Fruit fly (Drosophila melanogaster): ENCODE data around the gene kek2.

Gene kek2

dm6 chr2L:11591578-11591977 is 9.8 kb downstream of the kek2 start, which contains the start of gene Acp33A:
TSS of gene Acp33A (minus strand) at chr2L:11591678.
- TF ChIP-seq brk (GFP tag; optimal IDR thresholded peaks at IDR 0.05) (no peak), h (GFP tag; optimal IDR thresholded peaks at IDR 0.05) (no peak), Mio (GFP tag; optimal IDR thresholded peaks at IDR 0.05) (no peak), Hr78 (GFP tag; optimal IDR thresholded peaks at IDR 0.05) (no peak), Hnf4 (GFP tag; optimal IDR thresholded peaks at IDR 0.05) (no peak), dsf (GFP tag; optimal IDR thresholded peaks at IDR 0.05; ENCODE audit: borderline replicate concordance) (no peak), tai (GFP tag; optimal IDR thresholded peaks at IDR 0.05) (no peak), HLH106 (tag; optimal IDR thresholded peaks at IDR 0.05) (no peak), GATAd (GFP tag; optimal IDR thresholded peaks at IDR 0.05) (no peak), sage (GFP tag; optimal IDR thresholded peaks at IDR 0.05) (no peak), psq (GFP tag; optimal IDR thresholded peaks at IDR 0.05) (no peak), CG32264 (GFP tag; optimal IDR thresholded peaks at IDR 0.05) (no peak), usp (GFP tag; optimal IDR thresholded peaks at IDR 0.05) (no peak), Hr83 (GFP tag; optimal IDR thresholded peaks at IDR 0.05; ENCODE audit: poor library complexity, severe bottlenecking) (no peak), Dfd (GFP tag; optimal IDR thresholded peaks at IDR 0.05) (no peak), lola (GFP tag; optimal IDR thresholded peaks at IDR 0.05) (no peak), Rel (GFP tag; optimal IDR thresholded peaks at IDR 0.05) (no peak), Rel (tag; optimal IDR thresholded peaks at IDR 0.05) (no peak)

dm6 chr2L:11611672-11612071 is 29.9 kb downstream of the kek2 start, which contains the start of gene spag4:
TSS of gene spag4 (minus strand) at chr2L:11611772.
- TF ChIP-seq OdsH (GFP tag; optimal IDR thresholded peaks at IDR 0.05), result no peak
- TF ChIP-seq jim (GFP tag; optimal IDR thresholded peaks at IDR 0.05), result no peak
- no peak for TF ChIP-seq Myc (optimal IDR thresholded peaks at IDR 0.05)
- no peak for TF ChIP-seq CG9705 (GFP tag; optimal IDR thresholded peaks at IDR 0.05)
- TF ChIP-seq ey (GFP tag; optimal IDR thresholded peaks at IDR 0.05), result no peak
- TF ChIP-seq br (GFP tag; optimal IDR thresholded peaks at IDR 0.05), result no peak
- no peak for TF ChIP-seq Mio (GFP tag; optimal IDR thresholded peaks at IDR 0.05)
- no peak for TF ChIP-seq rgr (GFP tag; optimal IDR thresholded peaks at IDR 0.05)
- TF ChIP-seq Jra (GFP tag; optimal IDR thresholded peaks at IDR 0.05), result no peak
- no peak for TF ChIP-seq fru (GFP tag; optimal IDR thresholded peaks at IDR 0.05)
- no peak for TF ChIP-seq psq (GFP tag; optimal IDR thresholded peaks at IDR 0.05)
- no peak for TF ChIP-seq Dif (GFP tag; optimal IDR thresholded peaks at IDR 0.05; ENCODE audit: partially characterized antibody)
- no peak for TF ChIP-seq dmrt93B (GFP tag; optimal IDR thresholded peaks at IDR 0.05)
- TF ChIP-seq Dfd (GFP tag; optimal IDR thresholded peaks at IDR 0.05), result no peak
- TF ChIP-seq CG32264 (GFP tag; optimal IDR thresholded peaks at IDR 0.05), result no peak

dm6 chr2L:11624190-11624589 is 42.5 kb downstream of the kek2 start:
- no peak for TF ChIP-seq woc (GFP tag; optimal IDR thresholded peaks at IDR 0.05)
- no peak for TF ChIP-seq OdsH (GFP tag; optimal IDR thresholded peaks at IDR 0.05)
- no peak for TF ChIP-seq Dif (GFP tag; optimal IDR thresholded peaks at IDR 0.05; ENCODE audit: partially characterized antibody)
- no peak for TF ChIP-seq dmrt93B (GFP tag; optimal IDR thresholded peaks at IDR 0.05)
- TF ChIP-seq Myc (optimal IDR thresholded peaks at IDR 0.05), result no peak
- TF ChIP-seq CG9705 (GFP tag; optimal IDR thresholded peaks at IDR 0.05), result no peak
- no peak for TF ChIP-seq HLH106 (tag; optimal IDR thresholded peaks at IDR 0.05)
- no peak for TF ChIP-seq lola (GFP tag; optimal IDR thresholded peaks at IDR 0.05)
- TF ChIP-seq brk (GFP tag; optimal IDR thresholded peaks at IDR 0.05), result no peak
- TF ChIP-seq jim (GFP tag; optimal IDR thresholded peaks at IDR 0.05), result no peak
- TF ChIP-seq rgr (GFP tag; optimal IDR thresholded peaks at IDR 0.05), result no peak
- TF ChIP-seq h (GFP tag; optimal IDR thresholded peaks at IDR 0.05), result no peak
- no peak for TF ChIP-seq dsf (GFP tag; optimal IDR thresholded peaks at IDR 0.05; ENCODE audit: borderline replicate concordance)
- TF ChIP-seq CrebA (GFP tag; optimal IDR thresholded peaks at IDR 0.05; ENCODE audit: borderline replicate concordance), result no peak
- TF ChIP-seq usp (GFP tag; optimal IDR thresholded peaks at IDR 0.05), result no peak
- no peak for TF ChIP-seq foxo (GFP tag; optimal IDR thresholded peaks at IDR 0.05)

dm6 chr2L:11628292-11628691 is 46.6 kb downstream of the kek2 start:
- TF ChIP-seq HLH106 (tag; optimal IDR thresholded peaks at IDR 0.05) (no peak), Sp1 (GFP tag; optimal IDR thresholded peaks at IDR 0.05) (no peak), CG9705 (GFP tag; optimal IDR thresholded peaks at IDR 0.05) (no peak), CrebA (GFP tag; optimal IDR thresholded peaks at IDR 0.05; ENCODE audit: borderline replicate concordance) (no peak), dmrt93B (GFP tag; optimal IDR thresholded peaks at IDR 0.05) (no peak), Abd-B (GFP tag; optimal IDR thresholded peaks at IDR 0.05) (no peak), Vsx2 (GFP tag; optimal IDR thresholded peaks at IDR 0.05; ENCODE audit: partially characterized antibody) (no peak), dl (GFP tag; optimal IDR thresholded peaks at IDR 0.05; ENCODE audit: insufficient read depth in 1 of 2, partially characterized antibody in 2 of 2) (no peak), OdsH (GFP tag; optimal IDR thresholded peaks at IDR 0.05) (no peak), Jra (GFP tag; optimal IDR thresholded peaks at IDR 0.05) (no peak), usp (GFP tag; optimal IDR thresholded peaks at IDR 0.05) (no peak), tai (GFP tag; optimal IDR thresholded peaks at IDR 0.05) (no peak), Rel (GFP tag; optimal IDR thresholded peaks at IDR 0.05) (no peak), Rel (tag; optimal IDR thresholded peaks at IDR 0.05) (no peak)
